Worm (Caenorhabditis elegans): Measurements from ENCODE around the gene nhr-27.

The nhr-27 gene

DNA sequence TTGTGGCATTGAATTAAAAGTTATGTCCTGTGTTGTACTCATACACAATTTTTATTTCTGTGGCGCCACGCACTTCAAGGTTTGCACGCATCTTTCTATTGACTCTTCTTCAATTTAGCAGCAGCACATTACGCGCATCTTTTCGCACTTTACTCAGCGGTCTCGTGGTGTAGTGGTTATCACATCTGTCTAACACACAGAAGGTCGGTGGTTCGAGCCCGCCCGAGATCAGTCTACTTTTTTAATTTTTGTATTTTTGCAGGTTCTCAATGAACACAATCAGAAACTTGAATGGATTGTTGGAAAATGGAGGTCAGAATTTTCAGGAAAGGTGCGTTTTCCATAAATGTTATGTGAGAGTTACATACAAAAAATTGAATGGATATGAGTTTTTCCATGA is 35.4 kb upstream of the nhr-27 start (continued):
- TF ChIP-seq lag-1 (GFP tag; IDR thresholded peaks at IDR 0.05) (no peak), egl-18 (GFP tag; IDR thresholded peaks at IDR 0.05) (0 out of 2 replicates have a peak, but pooled peaks have one; percentile 57), attf-5 (GFP tag; optimal IDR thresholded peaks at IDR 0.05) (no peak), madf-3 (GFP tag; IDR thresholded peaks at IDR 0.05) (no peak), F22D6.2 (tag; optimal IDR thresholded peaks at IDR 0.05) (no peak), Y67H2A.10 (GFP tag; conservative IDR thresholded peaks at IDR 0.05) (no peak), B0035.1 (tag; optimal IDR thresholded peaks at IDR 0.05) (no peak), mel-28 (tag; optimal IDR thresholded peaks at IDR 0.05; ENCODE audit: borderline replicate concordance) (no peak), Y79H2A.3 (GFP tag; conservative IDR thresholded peaks at IDR 0.05) (no peak), aptf-3 (GFP tag; IDR thresholded peaks at IDR 0.05) (peak; percentile 80; the same call in 1 of the 2 replicates), dpff-1 (tag; optimal IDR thresholded peaks at IDR 0.05) (no peak), ceh-100 (GFP tag; IDR thresholded peaks at IDR 0.05) (peak; percentile 59), nhr-90 (tag; optimal IDR thresholded peaks at IDR 0.05) (peak; percentile 25), ama-1 (optimal IDR thresholded peaks at IDR 0.05) (no peak), ama-1 (GFP tag; optimal IDR thresholded peaks at IDR 0.05) (peak in 1 of 2 experiments; percentile 29), Y53F4B.3 (GFP tag; IDR thresholded peaks at IDR 0.05) (no peak), lsy-27 (tag; optimal IDR thresholded peaks at IDR 0.05; ENCODE audit: borderline replicate concordance, insufficient read depth) (peak; percentile 33), madf-10 (tag; optimal IDR thresholded peaks at IDR 0.05) (peak; percentile 37), ZK185.1 (tag; optimal IDR thresholded peaks at IDR 0.05; ENCODE audit: poor library complexity, severe bottlenecking) (peak; percentile 28), C06A6.2 (GFP tag; conservative IDR thresholded peaks at IDR 0.05) (no peak), F52B5.7 (tag; optimal IDR thresholded peaks at IDR 0.05) (peak; percentile 42), ceh-58 (GFP tag; IDR thresholded peaks at IDR 0.05) (no peak), ztf-3 (GFP tag; optimal IDR thresholded peaks at IDR 0.05) (no peak), Y95B8A.8 (GFP tag; IDR thresholded peaks at IDR 0.05) (no peak), B0019.2 (GFP tag; conservative IDR thresholded peaks at IDR 0.05) (0 out of 2 replicates have a peak, but pooled peaks have one; percentile 10), madf-8 (GFP tag; conservative IDR thresholded peaks at IDR 0.05) (no peak), D2030.7 (GFP tag; IDR thresholded peaks at IDR 0.05) (peak; percentile 70), nfya-2 (GFP tag; IDR thresholded peaks at IDR 0.05) (no peak), tlf-1 (GFP tag; optimal IDR thresholded peaks at IDR 0.05) (no peak), snpc-1.3 (tag; optimal IDR thresholded peaks at IDR 0.05; ENCODE audit: insufficient read depth) (no peak), egrh-3 (GFP tag; IDR thresholded peaks at IDR 0.05) (0 out of 2 replicates have a peak, but pooled peaks have one; percentile 21), F57A8.1 (GFP tag; optimal IDR thresholded peaks at IDR 0.05) (no peak), hmg-1.2 (GFP tag; IDR thresholded peaks at IDR 0.05) (peak; percentile 80), ztf-22 (GFP tag; optimal IDR thresholded peaks at IDR 0.05) (peak; percentile 25), let-607 (tag; optimal IDR thresholded peaks at IDR 0.05) (peak; percentile 26 to 30), ets-4 (GFP tag; optimal IDR thresholded peaks at IDR 0.05) (no peak), F39B2.1 (GFP tag; IDR thresholded peaks at IDR 0.05) (no peak), xnd-1 (tag; optimal IDR thresholded peaks at IDR 0.05) (no peak), bed-1 (GFP tag; IDR thresholded peaks at IDR 0.05) (no peak), zim-3 (tag; optimal IDR thresholded peaks at IDR 0.05) (peak; percentile 68), mxl-1 (tag; optimal IDR thresholded peaks at IDR 0.05) (no peak), nfyb-1 (GFP tag; IDR thresholded peaks at IDR 0.05) (peak; percentile 44; the same call in 1 of the 2 replicates), F49E8.2 (tag; optimal IDR thresholded peaks at IDR 0.05; ENCODE audit: insufficient read depth) (no peak), pbrm-1 (GFP tag; IDR thresholded peaks at IDR 0.05) (peak; percentile 86), nfya-1 (tag; optimal IDR thresholded peaks at IDR 0.05; ENCODE audit: borderline replicate concordance, insufficient read depth) (no peak), unc-62 (GFP tag; optimal IDR thresholded peaks at IDR 0.05) (no peak), akir-1 (GFP tag; optimal IDR thresholded peaks at IDR 0.05) (no peak), lsl-1 (GFP tag; optimal IDR thresholded peaks at IDR 0.05) (no peak)

Measured in whole organism, young adult.